Worm (Caenorhabditis elegans) whole organism, late embryonic: ENCODE results near the gene R03G8.6.

Experiments used
- C08G9.2 ChIP-seq: sonication (generic microtip); optimal IDR thresholded peaks from 2 replicates; lab custom pipeline; 2016; ENCODE audit warnings: mild to moderate bottlenecking, missing genetic modification characterization, moderate library complexity, missing compliant biosample characterization
- C38D4.7 ChIP-seq: fragments of 200-800 bp; sonication (Bioruptor generic); optimal IDR thresholded peaks from 2 replicates; lab custom pipeline; 2018; ENCODE audit warnings: mild to moderate bottlenecking, missing genetic modification characterization, moderate library complexity, missing compliant biosample characterization
- F13H6.1 ChIP-seq: sonication (generic microtip); optimal IDR thresholded peaks from 2 replicates; lab custom pipeline; 2016; ENCODE audit warnings: missing genetic modification characterization, missing compliant biosample characterization
- K02D7.2 ChIP-seq: sonication (generic microtip); optimal IDR thresholded peaks from 2 replicates; lab custom pipeline; 2017; ENCODE audit warnings: mild to moderate bottlenecking, missing genetic modification characterization, missing compliant biosample characterization
- K09A11.1 ChIP-seq: sonication (generic microtip); optimal IDR thresholded peaks from 2 replicates; lab custom pipeline; 2017; ENCODE audit warnings: antibody characterized with exemption, mild to moderate bottlenecking, missing genetic modification characterization, missing compliant biosample characterization; ENCODE audit not compliant: insufficient read depth
- T23F11.4 ChIP-seq: fragments of 200-800 bp; sonication (Bioruptor generic); optimal IDR thresholded peaks from 2 replicates; lab custom pipeline; 2018; ENCODE audit warnings: mild to moderate bottlenecking, missing genetic modification characterization, missing compliant biosample characterization
- Y22D7AL.16 ChIP-seq: sonication (generic microtip); optimal IDR thresholded peaks from 2 replicates; lab custom pipeline; 2016; ENCODE audit warnings: missing genetic modification characterization, missing compliant biosample characterization
- ahr-1 ChIP-seq: sonication (generic microtip); optimal IDR thresholded peaks from 2 replicates; lab custom pipeline; 2016; ENCODE audit warnings: missing genetic modification characterization, missing compliant biosample characterization
- ceh-18 ChIP-seq: sonication (generic microtip); optimal IDR thresholded peaks from 2 replicates; lab custom pipeline; 2016; ENCODE audit warnings: missing genetic modification characterization, missing compliant biosample characterization
- ceh-19 ChIP-seq: fragments of 200-800 bp; sonication (Bioruptor generic); optimal IDR thresholded peaks from 2 replicates; lab custom pipeline; 2018; ENCODE audit warnings: mild to moderate bottlenecking, missing genetic modification characterization, missing compliant biosample characterization
- ceh-2 ChIP-seq: sonication (generic microtip); optimal IDR thresholded peaks from 2 replicates; lab custom pipeline; 2016; ENCODE audit warnings: missing genotype, missing genetic modification characterization, missing compliant biosample characterization
- ceh-31 ChIP-seq: sonication (generic microtip); optimal IDR thresholded peaks from 2 replicates; lab custom pipeline; 2016; ENCODE audit warnings: missing genetic modification characterization, missing compliant biosample characterization
- ceh-45 ChIP-seq: fragments of 200-800 bp; sonication (Bioruptor generic); IDR thresholded peaks from 2 replicates; pipeline ENCODE4 v1.3.6; 2022; ENCODE audit warnings: missing genetic modification reagents, missing genetic modification characterization, missing compliant biosample characterization
- ceh-48 ChIP-seq: sonication (generic microtip); optimal IDR thresholded peaks from 2 replicates; lab custom pipeline; 2016; ENCODE audit warnings: missing genetic modification characterization, inconsistent platforms, missing compliant biosample characterization
- ceh-6 ChIP-seq: fragments of 200-800 bp; sonication (Bioruptor generic); optimal IDR thresholded peaks from 2 replicates; lab custom pipeline; 2018; ENCODE audit warnings: mild to moderate bottlenecking, missing genetic modification characterization, missing compliant biosample characterization
- ceh-9 ChIP-seq: sonication (generic microtip); optimal IDR thresholded peaks from 2 replicates; lab custom pipeline; 2016; ENCODE audit warnings: mild to moderate bottlenecking, missing genetic modification characterization, inconsistent platforms, missing compliant biosample characterization
- dmd-4 ChIP-seq: sonication (generic microtip); optimal IDR thresholded peaks from 2 replicates; lab custom pipeline; 2016; ENCODE audit warnings: borderline replicate concordance, missing genetic modification characterization, missing compliant biosample characterization
- elt-2 ChIP-seq: sonication (generic microtip); optimal IDR thresholded peaks from 2 replicates; lab custom pipeline; 2016; ENCODE audit warnings: missing genetic modification reagents, missing genetic modification characterization, missing compliant biosample characterization
- elt-4 ChIP-seq: sonication (generic microtip); optimal IDR thresholded peaks from 2 replicates; lab custom pipeline; 2016; ENCODE audit warnings: missing genetic modification characterization, missing compliant biosample characterization
- ets-4 ChIP-seq: sonication (generic microtip); optimal IDR thresholded peaks from 2 replicates; lab custom pipeline; 2016; ENCODE audit warnings: missing genetic modification characterization, missing compliant biosample characterization
- eyg-1 ChIP-seq: sonication (generic microtip); optimal IDR thresholded peaks from 2 replicates; lab custom pipeline; 2016; ENCODE audit warnings: missing genotype, missing genetic modification characterization, missing compliant biosample characterization
- fkh-10 ChIP-seq: fragments of 150-350 bp; optimal IDR thresholded peaks from 2 replicates; lab custom pipeline; 2014; ENCODE audit warnings: missing biosample characterization, missing genetic modification reagents, missing genetic modification characterization
- gmeb-2 ChIP-seq: sonication (generic microtip); optimal IDR thresholded peaks from 2 replicates; lab custom pipeline; 2016; ENCODE audit warnings: missing genetic modification characterization, inconsistent platforms, missing compliant biosample characterization
- hlh-13 ChIP-seq: fragments of 200-800 bp; sonication (Bioruptor generic); optimal IDR thresholded peaks from 2 replicates; lab custom pipeline; 2018; ENCODE audit warnings: mild to moderate bottlenecking, missing genetic modification characterization, missing compliant biosample characterization
- hlh-6 ChIP-seq: sonication (generic microtip); optimal IDR thresholded peaks from 2 replicates; lab custom pipeline; 2016; ENCODE audit warnings: missing genotype, missing genetic modification characterization, missing compliant biosample characterization
- lim-6 ChIP-seq: sonication (generic microtip); optimal IDR thresholded peaks from 2 replicates; lab custom pipeline; 2016; ENCODE audit warnings: missing genetic modification characterization, missing compliant biosample characterization
- madf-2 ChIP-seq: sonication (generic microtip); optimal IDR thresholded peaks from 2 replicates; lab custom pipeline; 2017; ENCODE audit warnings: missing genetic modification characterization, missing compliant biosample characterization
- mec-3 ChIP-seq: sonication (generic microtip); optimal IDR thresholded peaks from 2 replicates; lab custom pipeline; 2016; ENCODE audit warnings: borderline replicate concordance, missing genetic modification characterization, missing compliant biosample characterization
- nfya-1 ChIP-seq: sonication (generic microtip); optimal IDR thresholded peaks from 2 replicates; lab custom pipeline; 2017; ENCODE audit warnings: missing genetic modification characterization, mild to moderate bottlenecking, missing compliant biosample characterization, antibody characterized with exemption, moderate library complexity
- nhr-11 ChIP-seq: fragments of 150-350 bp; optimal IDR thresholded peaks from 2 replicates; lab custom pipeline; 2014; ENCODE audit warnings: missing biosample characterization, missing genetic modification characterization
- npax-4 ChIP-seq: sonication (generic microtip); optimal IDR thresholded peaks from 2 replicates; lab custom pipeline; 2016; ENCODE audit warnings: missing genetic modification characterization, missing compliant biosample characterization
- odd-2 ChIP-seq: sonication (generic microtip); optimal IDR thresholded peaks from 2 replicates; lab custom pipeline; 2017; ENCODE audit warnings: antibody characterized with exemption, mild to moderate bottlenecking, missing genetic modification characterization, missing compliant biosample characterization
- pax-1 ChIP-seq: fragments of 150-350 bp; optimal IDR thresholded peaks from 2 replicates; lab custom pipeline; 2014; ENCODE audit warnings: missing biosample characterization, missing genetic modification characterization
- pha-2 ChIP-seq: sonication (generic microtip); optimal IDR thresholded peaks from 2 replicates; lab custom pipeline; 2017; ENCODE audit warnings: mild to moderate bottlenecking, missing genetic modification characterization, missing compliant biosample characterization
- pqm-1 ChIP-seq: sonication (generic microtip); optimal IDR thresholded peaks from 2 replicates; lab custom pipeline; 2016; ENCODE audit warnings: missing genetic modification characterization, missing compliant biosample characterization
- ref-2 ChIP-seq: sonication (generic microtip); optimal IDR thresholded peaks from 2 replicates; lab custom pipeline; 2016; ENCODE audit warnings: missing genetic modification characterization, missing compliant biosample characterization
- sdc-2 ChIP-seq: sonication (generic microtip); optimal IDR thresholded peaks from 2 replicates; lab custom pipeline; 2016; ENCODE audit warnings: missing genotype, missing genetic modification characterization, missing compliant biosample characterization
- sox-2 ChIP-seq: fragments of 200-800 bp; sonication (Bioruptor generic); IDR thresholded peaks from 2 replicates; pipeline ENCODE4 v1.3.6; 2022; ENCODE audit warnings: missing genetic modification reagents, missing genetic modification characterization, missing compliant biosample characterization
- sox-4 ChIP-seq: sonication (generic microtip); optimal IDR thresholded peaks from 2 replicates; lab custom pipeline; 2017; ENCODE audit warnings: mild to moderate bottlenecking, missing genetic modification characterization, inconsistent platforms, missing compliant biosample characterization
- ttx-3 ChIP-seq: sonication (generic microtip); optimal IDR thresholded peaks from 2 replicates; lab custom pipeline; 2016; ENCODE audit warnings: missing genetic modification reagents, missing genetic modification characterization, missing compliant biosample characterization
- unc-42 ChIP-seq: sonication (generic microtip); optimal IDR thresholded peaks from 2 replicates; lab custom pipeline; 2016; ENCODE audit warnings: missing genotype, missing genetic modification characterization, missing compliant biosample characterization
- unc-86 ChIP-seq: sonication (generic microtip); optimal IDR thresholded peaks from 2 replicates; lab custom pipeline; 2016; ENCODE audit warnings: missing genetic modification characterization, missing compliant biosample characterization
- zip-5 ChIP-seq: sonication (generic microtip); optimal IDR thresholded peaks from 2 replicates; lab custom pipeline; 2016; ENCODE audit warnings: missing genetic modification characterization, missing compliant biosample characterization
- ztf-16 ChIP-seq: sonication (generic microtip); optimal IDR thresholded peaks from 2 replicates; lab custom pipeline; 2017; ENCODE audit warnings: missing genetic modification characterization, missing compliant biosample characterization

Gene R03G8.6

DNA sequence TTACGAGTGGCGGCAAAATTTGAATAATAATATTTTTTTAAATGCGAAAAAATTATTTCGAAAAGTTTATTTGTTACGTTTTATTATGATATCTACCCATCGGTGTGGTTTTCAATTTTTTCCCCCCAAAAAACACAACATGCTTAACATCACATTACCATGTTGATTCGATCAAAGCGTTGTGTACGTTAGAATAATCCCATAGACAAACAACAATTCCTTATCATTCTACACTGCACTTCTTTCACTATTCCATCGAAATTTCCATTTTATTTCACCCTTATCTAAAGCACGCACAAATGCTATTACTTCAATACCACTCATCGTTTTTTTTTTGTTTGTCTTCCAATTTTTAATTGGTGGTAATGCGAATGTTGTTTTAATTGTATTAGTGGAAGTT is 40.3 kb downstream of the R03G8.6 start:
- TF ChIP-seq dmd-4 (tag; lab: Kevin White, UChicago) (no peak), elt-2 (tag; lab: Kevin White, UChicago) (peak; percentile 7)

DNA sequence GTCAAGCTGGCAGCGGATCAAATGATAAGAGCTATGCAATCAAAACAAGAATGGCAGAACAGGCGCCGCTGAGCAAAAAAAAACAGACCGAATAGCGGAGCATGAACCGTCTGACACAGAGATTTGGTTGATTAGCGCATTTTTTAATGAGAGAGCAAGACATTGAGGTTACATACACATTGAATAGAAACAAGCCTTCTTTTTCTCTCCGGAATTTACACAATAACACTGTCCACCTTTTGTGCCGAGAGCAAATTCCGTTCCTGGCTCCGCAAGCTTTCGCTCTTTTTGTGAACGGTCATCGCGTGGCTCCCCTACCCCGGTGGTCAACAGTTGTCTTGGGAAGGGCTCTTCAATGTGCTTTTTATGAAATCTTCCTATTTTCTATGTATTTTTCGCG is 44.8 kb downstream of the R03G8.6 start, which contains the start of gene K03A11.6:
K03A11.6 (plus strand) TSS at position 301 of the 400 bp plus-strand sequence.
- TF ChIP-seq pqm-1 (tag; lab: Kevin White, UChicago) = no peak
- no peak for TF ChIP-seq K02D7.2 (tag; lab: Kevin White, UChicago)
- TF ChIP-seq T23F11.4 (GFP tag; lab: Kevin White, UChicago) = no peak
- no peak for TF ChIP-seq ceh-18
- TF ChIP-seq lim-6 (tag; lab: Kevin White, UChicago) = no peak
- no peak for TF ChIP-seq pha-2
- no peak for TF ChIP-seq mec-3
- TF ChIP-seq madf-2 (tag; lab: Kevin White, UChicago) = no peak
- no peak for TF ChIP-seq ztf-16

DNA sequence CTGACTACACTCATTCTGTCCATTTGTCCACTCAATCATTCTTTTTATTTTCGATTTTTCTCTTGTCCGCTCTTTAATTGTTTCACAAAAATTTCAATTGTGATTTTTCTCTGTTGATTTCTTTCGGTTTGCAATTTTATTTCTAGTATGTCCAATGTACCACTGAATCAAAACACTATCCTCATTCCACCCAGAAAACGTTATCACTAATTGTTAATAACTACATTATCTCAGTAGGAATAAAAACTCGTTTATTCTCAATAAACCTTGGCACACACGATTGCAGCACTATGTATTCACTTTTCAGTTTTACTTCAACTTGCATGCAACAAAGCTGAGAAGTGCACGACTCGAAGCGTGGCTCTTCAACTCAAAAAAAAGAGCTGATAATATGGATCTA is 48.9 kb downstream of the R03G8.6 start, which contains the start of gene K03A11.1:
K03A11.1 (plus strand) TSS at position 301 of the 400 bp plus-strand sequence.
- TF ChIP-seq K02D7.2 (tag; lab: Kevin White, UChicago) = no peak
- no peak for TF ChIP-seq lim-6 (tag; lab: Kevin White, UChicago)
- TF ChIP-seq nfya-1 (tag; lab: Kevin White, UChicago) = no peak
- no peak for TF ChIP-seq gmeb-2 (tag; lab: Kevin White, UChicago)
- no peak for TF ChIP-seq ref-2
- no peak for TF ChIP-seq eyg-1
- TF ChIP-seq ceh-31 (tag; lab: Kevin White, UChicago) = no peak
- no peak for TF ChIP-seq sox-2 (GFP tag; lab: Robert Waterston, UW)
- TF ChIP-seq F13H6.1 = no peak
- TF ChIP-seq ets-4 (tag; lab: Kevin White, UChicago) = no peak
- no peak for TF ChIP-seq ahr-1 (tag; lab: Kevin White, UChicago)
- TF ChIP-seq hlh-13 = no peak
- no peak for TF ChIP-seq mec-3
- no peak for TF ChIP-seq pha-2
- TF ChIP-seq fkh-10 (GFP tag; lab: Kevin White, UChicago) = no peak
- no peak for TF ChIP-seq sox-4 (tag; lab: Kevin White, UChicago)
- no peak for TF ChIP-seq ttx-3 (tag; lab: Kevin White, UChicago)

DNA sequence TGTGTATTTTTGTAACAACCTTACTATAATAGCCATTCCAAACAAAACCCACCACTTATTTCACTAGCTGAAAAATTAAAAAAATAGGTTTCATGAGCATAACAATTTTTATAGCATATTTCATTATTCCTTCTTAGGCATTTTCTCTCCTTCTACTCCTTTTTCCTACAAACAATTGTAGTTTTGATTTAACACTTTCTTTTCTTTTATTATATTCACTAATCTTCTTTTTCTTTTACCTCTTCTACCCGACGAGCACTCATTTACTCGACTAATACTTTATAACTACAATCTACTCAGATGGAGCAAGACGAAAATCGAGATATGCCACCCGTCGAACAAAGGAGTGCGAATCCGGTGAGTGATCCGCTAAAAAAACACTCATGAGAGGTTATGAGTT is 52.1 kb downstream of the R03G8.6 start, which contains the start of gene C53C7.3:
C53C7.3 (plus strand) TSS at position 301 of the 400 bp plus-strand sequence.
- TF ChIP-seq ceh-45 (GFP tag; lab: Robert Waterston, UW) (no peak), K09A11.1 (tag; lab: Kevin White, UChicago) (no peak), mec-3 (no peak), nhr-11 (tag; lab: Kevin White, UChicago) (no peak), ceh-48 (tag; lab: Kevin White, UChicago) (no peak), zip-5 (tag; lab: Kevin White, UChicago) (no peak), pqm-1 (tag; lab: Kevin White, UChicago) (no peak), ceh-9 (tag; lab: Kevin White, UChicago) (no peak), odd-2 (tag; lab: Kevin White, UChicago) (no peak), pax-1 (tag; lab: Kevin White, UChicago) (no peak), hlh-6 (tag; lab: Kevin White, UChicago) (no peak), T23F11.4 (GFP tag; lab: Kevin White, UChicago) (no peak), ahr-1 (tag; lab: Kevin White, UChicago) (no peak), dmd-4 (tag; lab: Kevin White, UChicago) (no peak), ceh-18 (no peak), Y22D7AL.16 (no peak)
- TF ChIP-seq, all 69 proteins: peak for 0

- peak; percentile 72 for TF ChIP-seq C08G9.2 (tag; lab: Kevin White, UChicago)
- TF ChIP-seq ceh-19 (GFP tag; lab: Kevin White, UChicago) = peak; percentile 94
- peak; percentile 89 for TF ChIP-seq C38D4.7 (GFP tag; lab: Kevin White, UChicago)
- peak; percentile 92 for TF ChIP-seq sdc-2
- TF ChIP-seq K02D7.2 (tag; lab: Kevin White, UChicago) = peak; percentile 60
- TF ChIP-seq unc-42 (tag; lab: Kevin White, UChicago) = peak; percentile 72
- peak; percentile 88 for TF ChIP-seq ttx-3 (tag; lab: Kevin White, UChicago)
- peak; percentile 42 for TF ChIP-seq elt-4 (tag; lab: Kevin White, UChicago)
- peak; percentile 88 for TF ChIP-seq F13H6.1
- peak; percentile 91 for TF ChIP-seq ceh-2 (tag; lab: Kevin White, UChicago)
- TF ChIP-seq ceh-6 (GFP tag; lab: Kevin White, UChicago) = peak; percentile 88
- peak; percentile 79 for TF ChIP-seq unc-86
- peak; percentile 83 for TF ChIP-seq ztf-16
- TF ChIP-seq eyg-1 = peak; percentile 81
- TF ChIP-seq npax-4 = peak; percentile 71
- peak; percentile 89 for TF ChIP-seq T23F11.4 (GFP tag; lab: Kevin White, UChicago)
- TF ChIP-seq Y22D7AL.16 = peak; percentile 88
Measured at ce11 chrX:13046324-13046723, 54.0 kb downstream of the R03G8.6 start.
